Fruit fly (Drosophila melanogaster) whole organism, prepupa: ENCODE data around the gene CG14957.
A peak's percentile ranks its signal among the peaks of the same experiment; 100 is the strongest.

Source experiments
- CG6163 ChIP-seq: fragments of 200-800 bp; sonication (Bioruptor generic); IDR thresholded peaks from 3 replicates; pipeline ENCODE4 v1.3.6; 2022; ENCODE audit warnings: missing biosample characterization, missing genetic modification characterization
- Sox102F ChIP-seq: fragments of 200-800 bp; sonication (Bioruptor generic); optimal IDR thresholded peaks from 2 replicates; lab custom pipeline; 2016; ENCODE audit warnings: missing biosample characterization, mild to moderate bottlenecking, missing genetic modification characterization
- Sox15 ChIP-seq: fragments of 200-800 bp; sonication (Bioruptor generic); optimal IDR thresholded peaks from 3 replicates; lab custom pipeline; 2016; ENCODE audit warnings: missing biosample characterization, missing genetic modification characterization

dm6 chr3L:3192912-3193311 is 5.5 kb downstream of the CG14957 start, which contains the start of gene Hsp83:
- TF ChIP-seq Sox15 = peak; percentile 18
- TF ChIP-seq Sox102F = peak; percentile 98
- TF ChIP-seq CG6163 (GFP tag; lab: Robert Waterston, UW) = peak; percentile 97
